Fruit fly (Drosophila melanogaster) whole organism, adult: Measurements from ENCODE around the gene aay.

Experiments
- CG11617 ChIP-seq: fragments of 200-800 bp; sonication (Bioruptor generic); optimal IDR thresholded peaks from 2 replicates; lab custom pipeline; 2017; ENCODE audit warnings: mild to moderate bottlenecking, missing biosample characterization, missing genetic modification reagents, missing genetic modification characterization
- CG12768 ChIP-seq: fragments of 200-800 bp; sonication (Bioruptor generic); optimal IDR thresholded peaks from 2 replicates; lab custom pipeline; 2017; ENCODE audit warnings: missing biosample characterization, missing genetic modification characterization, mild to moderate bottlenecking, moderate library complexity, missing genetic modification reagents
- CG14711 ChIP-seq: fragments of 200-800 bp; sonication (Bioruptor generic); optimal IDR thresholded peaks from 2 replicates; lab custom pipeline; 2018; ENCODE audit warnings: missing biosample characterization, mild to moderate bottlenecking, missing genetic modification characterization, moderate library complexity
- CG1620 ChIP-seq: fragments of 200-800 bp; sonication (Bioruptor generic); optimal IDR thresholded peaks from 2 replicates; lab custom pipeline; 2016; ENCODE audit warnings: missing biosample characterization, missing genetic modification characterization
- CG33017 ChIP-seq: fragments of 200-800 bp; sonication (Bioruptor generic); optimal IDR thresholded peaks from 2 replicates; lab custom pipeline; 2018; ENCODE audit warnings: missing biosample characterization, mild to moderate bottlenecking, missing genetic modification characterization, moderate library complexity
- CG5204 ChIP-seq: fragments of 200-800 bp; sonication (Bioruptor generic); optimal IDR thresholded peaks from 2 replicates; lab custom pipeline; 2016; ENCODE audit warnings: missing biosample characterization, missing genetic modification characterization
- CG7045 ChIP-seq: fragments of 200-800 bp; sonication (Bioruptor generic); optimal IDR thresholded peaks from 2 replicates; lab custom pipeline; 2017; ENCODE audit warnings: missing biosample characterization, mild to moderate bottlenecking, missing genetic modification characterization
- CG7101 ChIP-seq: fragments of 200-800 bp; sonication (Bioruptor generic); optimal IDR thresholded peaks from 2 replicates; lab custom pipeline; 2018; ENCODE audit warnings: missing biosample characterization, mild to moderate bottlenecking, missing genetic modification characterization, moderate library complexity
- Clk ChIP-seq: fragments of 200-800 bp; sonication (Bioruptor generic); optimal IDR thresholded peaks from 2 replicates; lab custom pipeline; 2017; ENCODE audit warnings: missing biosample characterization, missing genetic modification characterization
- Crg-1 ChIP-seq: fragments of 200-800 bp; sonication (Bioruptor generic); optimal IDR thresholded peaks from 2 replicates; lab custom pipeline; 2016; ENCODE audit warnings: missing biosample characterization, missing genetic modification characterization
- Hr96 ChIP-seq: fragments of 200-800 bp; sonication (Bioruptor generic); optimal IDR thresholded peaks from 2 replicates; lab custom pipeline; 2016; ENCODE audit warnings: missing biosample characterization, missing genetic modification characterization
- Mnt ChIP-seq: fragments of 200-800 bp; sonication (Bioruptor generic); optimal IDR thresholded peaks from 2 replicates; lab custom pipeline; 2016; ENCODE audit warnings: missing biosample characterization, mild to moderate bottlenecking, missing genetic modification characterization
- bab1 ChIP-seq: fragments of 200-800 bp; sonication (Bioruptor generic); optimal IDR thresholded peaks from 3 replicates; lab custom pipeline; 2019; ENCODE audit warnings: missing biosample characterization, mild to moderate bottlenecking, missing genetic modification characterization, moderate library complexity
- cic ChIP-seq: fragments of 200-800 bp; sonication (Bioruptor generic); optimal IDR thresholded peaks from 2 replicates; lab custom pipeline; 2017; ENCODE audit warnings: missing biosample characterization, mild to moderate bottlenecking, missing genetic modification characterization, moderate library complexity
- cnc ChIP-seq, 2 experiments: fragments of >200 bp; optimal IDR thresholded peaks; 2 replicates each; lab custom pipeline; 2017
- kay ChIP-seq: fragments of 200-800 bp; sonication (Bioruptor generic); peaks from one replicate; lab custom pipeline; 2016; ENCODE audit warnings: missing biosample characterization, missing genetic modification characterization, borderline replicate concordance
- ovo ChIP-seq: fragments of 200-800 bp; sonication (Bioruptor generic); optimal IDR thresholded peaks from 2 replicates; lab custom pipeline; 2016; ENCODE audit warnings: missing biosample characterization, missing genetic modification characterization
- pad ChIP-seq: fragments of 200-800 bp; sonication (Bioruptor generic); optimal IDR thresholded peaks from 3 replicates; lab custom pipeline; 2017; ENCODE audit warnings: missing biosample characterization, missing genetic modification characterization, mild to moderate bottlenecking, moderate library complexity, missing genetic modification reagents
- tj ChIP-seq: fragments of 200-800 bp; sonication (Bioruptor generic); optimal IDR thresholded peaks from 3 replicates; lab custom pipeline; 2017; ENCODE audit warnings: missing biosample characterization, mild to moderate bottlenecking, missing genetic modification characterization, moderate library complexity
- toe ChIP-seq: fragments of 200-800 bp; sonication (Bioruptor generic); optimal IDR thresholded peaks from 2 replicates; lab custom pipeline; 2016; ENCODE audit warnings: missing biosample characterization, missing genetic modification characterization

The aay gene

DNA sequence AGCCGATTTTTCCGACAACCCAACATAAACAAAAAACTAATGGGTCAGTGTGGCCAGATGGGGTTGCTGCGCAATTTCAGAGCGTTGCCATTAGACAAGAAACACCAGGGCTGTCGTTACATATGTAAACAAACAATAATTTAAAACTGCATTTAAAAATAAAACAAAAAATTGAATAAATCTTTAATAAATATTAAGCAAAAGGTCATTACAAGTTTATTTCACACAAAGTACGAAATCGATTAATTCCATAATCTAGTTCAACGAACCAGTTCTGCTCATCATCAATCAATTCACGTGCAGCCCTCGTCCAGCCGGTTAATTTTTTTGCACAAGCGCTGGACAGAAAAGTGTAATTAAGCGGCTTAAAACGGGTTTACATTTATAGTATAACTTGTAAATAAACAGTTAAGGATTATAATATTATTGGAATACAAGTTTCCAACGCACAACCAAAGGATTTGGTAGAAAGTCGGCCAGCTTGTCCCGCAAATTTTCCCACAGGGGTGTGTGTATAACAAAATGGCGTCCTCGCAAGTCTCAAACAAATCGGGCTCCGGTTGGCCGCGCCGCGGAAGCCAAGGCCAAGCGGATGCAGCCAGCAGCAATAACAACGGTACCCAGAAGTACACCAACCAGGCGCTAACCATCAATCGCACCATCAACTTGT lies 12.2 kb upstream of the aay start, which contains the start of the genes CG4022 and Cpsf5:
Gene CG4022 (minus strand): TSS at position 79 of the 670 bp plus-strand sequence.
Gene Cpsf5 (plus strand): TSS at position 285 of the 670 bp plus-strand sequence.
- peak; percentile 90 for TF ChIP-seq CG11617 (GFP tag; lab: Kevin White, UChicago)
- TF ChIP-seq Hr96 (GFP tag; lab: Kevin White, UChicago): no peak
- peak; percentile 83 for TF ChIP-seq CG7045 (GFP tag; lab: Kevin White, UChicago)
- TF ChIP-seq CG14711 (tag; lab: Kevin White, UChicago): peak; percentile 85
- peak; percentile 87 for TF ChIP-seq kay (GFP tag; lab: Kevin White, UChicago)
- peak; percentile 72 for TF ChIP-seq tj
- peak; percentile 84 for TF ChIP-seq CG33017 (tag; lab: Kevin White, UChicago)
- TF ChIP-seq ovo: peak; percentile 74
- peak; percentile 84 for TF ChIP-seq CG1620 (GFP tag; lab: Kevin White, UChicago)
- TF ChIP-seq pad (GFP tag; lab: Kevin White, UChicago): peak; percentile 61
- TF ChIP-seq toe: peak; percentile 91
- TF ChIP-seq Clk (GFP tag; lab: Kevin White, UChicago): peak; percentile 62
- peak; percentile 78 for TF ChIP-seq CG12768 (GFP tag; lab: Kevin White, UChicago)
- no peak for TF ChIP-seq CG5204 (GFP tag; lab: Kevin White, UChicago)
- peak; percentile 66 for TF ChIP-seq cic (GFP tag; lab: Kevin White, UChicago)
- TF ChIP-seq bab1 (GFP tag; lab: Kevin White, UChicago): peak; percentile 80
- TF ChIP-seq cnc (optimal IDR thresholded peaks at IDR 0.05; lab: Kevin White, UChicago): no peak
- TF ChIP-seq CG7101: peak; percentile 88
- peak; percentile 89 for TF ChIP-seq Mnt (GFP tag; lab: Kevin White, UChicago)
- TF ChIP-seq Crg-1 (GFP tag; lab: Kevin White, UChicago): peak; percentile 77

DNA sequence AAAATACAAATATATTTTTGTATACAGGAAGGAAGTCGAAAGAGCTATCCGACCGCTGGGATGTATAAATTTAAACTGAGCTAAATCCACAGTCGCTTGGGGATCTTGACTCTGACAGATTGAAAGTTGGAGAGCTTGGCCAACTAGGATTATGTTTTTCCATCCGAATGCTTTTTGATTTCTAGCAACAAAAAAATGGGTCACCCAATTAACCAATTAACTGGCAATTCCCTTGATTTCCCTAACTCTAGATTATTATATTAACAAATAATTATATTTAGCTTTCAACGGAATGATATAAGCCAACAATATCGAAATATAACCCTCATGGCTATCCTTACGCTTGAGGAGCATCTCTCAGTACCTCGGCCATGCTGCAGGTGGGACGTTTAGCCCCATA lies 5.8 kb upstream of the aay start, which contains the start of gene CG3982:
Gene CG3982 (minus strand): TSS at position 101 of the 400 bp plus-strand sequence.
- no peak for TF ChIP-seq CG1620 (GFP tag; lab: Kevin White, UChicago)
- no peak for TF ChIP-seq Crg-1 (GFP tag; lab: Kevin White, UChicago)
- TF ChIP-seq Mnt (GFP tag; lab: Kevin White, UChicago): no peak
- no peak for TF ChIP-seq Hr96 (GFP tag; lab: Kevin White, UChicago)
- TF ChIP-seq ovo: no peak
- no peak for TF ChIP-seq bab1 (GFP tag; lab: Kevin White, UChicago)
- TF ChIP-seq CG12768 (GFP tag; lab: Kevin White, UChicago): no peak
- TF ChIP-seq CG7101: no peak
- TF ChIP-seq tj: no peak
- no peak for TF ChIP-seq Clk (GFP tag; lab: Kevin White, UChicago)
- no peak for TF ChIP-seq cic (GFP tag; lab: Kevin White, UChicago)
- no peak for TF ChIP-seq pad (GFP tag; lab: Kevin White, UChicago)

DNA sequence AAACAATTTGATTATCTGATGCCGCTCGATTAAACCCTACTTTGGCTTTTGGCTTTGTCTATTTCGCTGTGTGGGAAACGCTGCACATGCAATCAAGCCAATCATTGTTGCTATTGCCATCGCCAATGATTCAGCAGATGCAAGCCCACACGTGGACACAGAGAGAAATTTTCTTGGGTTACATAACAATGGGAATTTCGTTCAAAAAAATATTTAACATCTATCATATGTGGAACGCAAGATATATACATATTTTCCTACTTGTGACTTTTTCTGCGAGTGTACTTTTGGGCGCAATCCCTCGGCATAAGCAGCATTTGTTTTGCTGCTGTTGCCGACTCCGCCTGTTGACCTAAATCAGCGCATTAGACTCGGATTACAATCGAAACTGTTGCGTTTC lies 3.7 kb upstream of the aay start:
- TF ChIP-seq ovo (no peak), CG12768 (GFP tag; lab: Kevin White, UChicago) (peak; percentile 24), tj (peak; percentile 54), toe (no peak), CG7101 (no peak), Hr96 (GFP tag; lab: Kevin White, UChicago) (peak; percentile 38), bab1 (GFP tag; lab: Kevin White, UChicago) (peak; percentile 41), pad (GFP tag; lab: Kevin White, UChicago) (no peak), cnc (optimal IDR thresholded peaks at IDR 0.05; lab: Kevin White, UChicago) (peak; percentile 40 to 63), CG5204 (GFP tag; lab: Kevin White, UChicago) (peak; percentile 35), Clk (GFP tag; lab: Kevin White, UChicago) (no peak)

DNA sequence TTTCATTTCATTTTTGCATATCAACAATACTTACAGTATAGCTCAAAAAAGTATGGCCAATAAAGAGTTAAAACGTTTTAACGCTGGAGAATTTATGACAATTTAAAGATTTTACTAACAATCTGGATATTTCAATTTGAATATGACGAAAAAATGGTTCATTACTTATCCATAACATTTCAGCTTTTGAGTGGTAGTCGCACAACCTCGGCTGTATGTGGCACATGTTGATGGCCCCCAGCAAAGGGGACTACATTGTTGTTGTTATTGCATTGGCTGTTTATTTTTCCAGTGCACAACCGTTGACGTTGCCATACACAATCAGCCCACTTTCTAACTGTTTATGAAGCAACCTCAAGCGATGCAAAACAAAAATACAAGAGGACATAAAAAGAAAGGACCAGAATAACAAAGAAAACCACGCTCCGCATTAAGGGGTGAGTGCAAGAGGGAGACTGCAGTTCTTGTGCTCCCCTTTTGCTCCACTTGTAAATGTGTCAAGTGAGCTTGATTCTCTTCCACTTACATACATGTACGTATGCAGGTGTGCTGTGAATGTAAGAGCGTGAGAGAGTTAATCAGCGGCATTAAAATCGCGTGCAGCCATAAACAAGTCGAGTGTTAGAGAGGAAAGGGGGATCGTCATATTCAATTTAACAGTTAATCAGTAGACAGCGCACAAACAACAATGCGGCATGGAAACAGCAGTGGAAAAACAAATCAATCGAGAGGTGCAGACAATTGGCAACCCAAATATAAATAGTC lies 2.8 kb upstream of the aay start:
- TF ChIP-seq Hr96 (GFP tag; lab: Kevin White, UChicago) (peak; percentile 80), CG14711 (tag; lab: Kevin White, UChicago) (peak; percentile 91), Mnt (GFP tag; lab: Kevin White, UChicago) (peak; percentile 89), pad (GFP tag; lab: Kevin White, UChicago) (peak; percentile 92), CG11617 (GFP tag; lab: Kevin White, UChicago) (peak; percentile 95), CG7045 (GFP tag; lab: Kevin White, UChicago) (peak; percentile 95), cic (GFP tag; lab: Kevin White, UChicago) (peak; percentile 87), kay (GFP tag; lab: Kevin White, UChicago) (peak; percentile 96), Clk (GFP tag; lab: Kevin White, UChicago) (peak; percentile 61), Crg-1 (GFP tag; lab: Kevin White, UChicago) (peak; percentile 87), tj (peak; percentile 94), bab1 (GFP tag; lab: Kevin White, UChicago) (peak; percentile 98), CG7101 (peak; percentile 95), CG5204 (GFP tag; lab: Kevin White, UChicago) (peak; percentile 89), CG12768 (GFP tag; lab: Kevin White, UChicago) (peak; percentile 88), ovo (peak; percentile 84), cnc (optimal IDR thresholded peaks at IDR 0.05; lab: Kevin White, UChicago) (no peak), CG1620 (GFP tag; lab: Kevin White, UChicago) (peak; percentile 84), toe (peak; percentile 58), CG33017 (tag; lab: Kevin White, UChicago) (peak; percentile 96)

DNA sequence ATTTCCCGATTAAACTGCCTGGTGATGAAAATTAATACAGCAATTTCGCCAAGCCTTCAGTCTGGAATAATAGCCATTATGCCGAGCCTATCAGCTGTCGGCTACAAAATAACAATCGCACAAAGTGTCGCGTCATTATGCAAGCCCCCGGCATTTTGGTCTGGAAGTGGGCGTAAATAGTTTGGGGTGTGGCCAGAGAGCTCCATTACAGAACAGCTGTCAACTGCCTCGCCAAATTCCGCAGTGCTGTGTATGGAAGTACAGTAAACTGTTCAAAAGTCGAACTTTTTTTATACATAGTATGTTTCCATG lies 2.3 kb upstream of the aay start:
- TF ChIP-seq cnc (optimal IDR thresholded peaks at IDR 0.05; lab: Kevin White, UChicago) (peak; percentile 71 to 73), Mnt (GFP tag; lab: Kevin White, UChicago) (no peak)
